Fruit fly (Drosophila melanogaster) S2 (cell line): ENCODE measurements around the gene wor.

ENCODE experiments used
- CG8478 ChIP-seq: fragments of >200 bp; optimal IDR thresholded peaks from 2 replicates; lab custom pipeline; 2018
- CTCF ChIP-seq, 2 experiments: fragments of >200 bp; optimal IDR thresholded peaks; 2 replicates each; lab custom pipeline; 2018

Gene wor

DNA sequence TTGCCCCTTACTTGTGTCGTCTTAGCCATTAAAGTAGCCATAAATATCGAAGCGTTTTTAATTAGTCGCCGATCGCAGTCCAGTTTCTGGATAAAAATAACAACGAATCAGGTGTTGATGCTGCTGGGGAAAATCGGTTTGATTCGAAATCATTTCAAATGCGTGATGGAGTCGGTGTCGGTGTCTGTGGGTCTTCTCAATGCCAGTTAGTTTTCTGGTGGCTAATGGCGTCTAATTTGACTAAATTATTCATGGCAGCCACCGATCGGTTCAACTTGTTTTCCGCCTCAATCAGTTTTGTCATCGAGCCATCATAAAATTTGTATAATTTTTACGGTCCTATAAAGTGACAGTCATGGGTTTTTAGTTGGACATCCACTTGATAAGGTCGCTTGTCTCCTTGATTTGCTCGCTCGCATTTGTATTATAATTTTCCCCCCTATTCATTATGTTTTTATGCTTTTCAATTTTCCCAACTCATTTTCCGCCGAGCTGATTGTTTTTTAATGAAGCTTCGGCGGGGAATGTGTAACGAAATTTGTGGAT, 25.0 kb downstream of the wor start:
- no peak for TF ChIP-seq CTCF (optimal IDR thresholded peaks at IDR 0.05; lab: Kevin White, UChicago)
- TF ChIP-seq CG8478 (lab: Kevin White, UChicago) = no peak

dm6 chr2L:15396796-15397195, 28.6 kb downstream of the wor start:
- TF ChIP-seq CG8478 (lab: Kevin White, UChicago) (no peak), CTCF (optimal IDR thresholded peaks at IDR 0.05; lab: Kevin White, UChicago) (no peak)

- TF ChIP-seq CG8478 (lab: Kevin White, UChicago) (no peak), CTCF (optimal IDR thresholded peaks at IDR 0.05; lab: Kevin White, UChicago) (no peak)
Observed at dm6 chr2L:15392371-15392770, 33.0 kb downstream of the wor start.

- TF ChIP-seq CG8478 (lab: Kevin White, UChicago) (no peak), CTCF (optimal IDR thresholded peaks at IDR 0.05; lab: Kevin White, UChicago) (no peak)
Observed at dm6 chr2L:15390421-15390820, 35.0 kb downstream of the wor start.

- no peak for TF ChIP-seq CTCF (optimal IDR thresholded peaks at IDR 0.05; lab: Kevin White, UChicago)
- TF ChIP-seq CG8478 (lab: Kevin White, UChicago) = no peak
Observed at dm6 chr2L:15388980-15389379, 36.4 kb downstream of the wor start.

DNA sequence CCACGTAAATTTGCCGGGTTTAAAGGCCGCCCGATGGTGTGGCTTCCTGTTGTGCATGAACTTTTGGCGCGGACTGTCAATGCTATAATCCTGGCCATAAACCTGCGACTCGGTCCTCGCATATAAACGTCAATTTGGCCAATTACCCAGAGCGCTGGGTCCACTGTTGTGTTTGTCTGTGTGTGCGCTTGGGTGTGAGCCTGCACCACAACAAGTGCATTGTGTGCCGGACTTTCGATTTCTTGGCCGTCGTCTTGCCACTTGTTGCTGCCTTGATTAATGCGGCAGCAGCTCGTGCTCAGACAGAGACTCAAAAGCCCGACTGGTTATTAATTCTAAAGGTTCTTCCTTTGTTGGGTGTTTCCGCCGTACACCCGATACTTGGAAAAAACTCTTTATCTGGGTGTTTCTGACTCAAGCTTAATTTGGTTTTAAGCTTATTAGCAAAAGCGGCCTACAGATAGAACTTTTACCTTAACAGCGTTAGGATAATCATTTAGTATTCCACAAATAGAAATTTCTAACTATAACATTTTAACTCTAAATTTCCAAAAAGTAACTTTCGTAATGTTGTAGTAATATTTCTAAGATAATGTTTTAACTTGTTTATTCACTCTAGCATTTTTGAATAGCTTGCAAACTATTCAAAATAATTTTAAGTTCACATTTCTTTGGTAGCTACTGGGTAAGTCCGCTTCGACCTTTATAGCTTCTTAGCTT, 37.3 kb downstream of the wor start:
- TF ChIP-seq CTCF (optimal IDR thresholded peaks at IDR 0.05; lab: Kevin White, UChicago) (no peak), CG8478 (lab: Kevin White, UChicago) (no peak)

- no peak for TF ChIP-seq CG8478 (lab: Kevin White, UChicago)
- no peak for TF ChIP-seq CTCF (optimal IDR thresholded peaks at IDR 0.05; lab: Kevin White, UChicago)
Observed at dm6 chr2L:15386749-15387148, 38.6 kb downstream of the wor start.

DNA sequence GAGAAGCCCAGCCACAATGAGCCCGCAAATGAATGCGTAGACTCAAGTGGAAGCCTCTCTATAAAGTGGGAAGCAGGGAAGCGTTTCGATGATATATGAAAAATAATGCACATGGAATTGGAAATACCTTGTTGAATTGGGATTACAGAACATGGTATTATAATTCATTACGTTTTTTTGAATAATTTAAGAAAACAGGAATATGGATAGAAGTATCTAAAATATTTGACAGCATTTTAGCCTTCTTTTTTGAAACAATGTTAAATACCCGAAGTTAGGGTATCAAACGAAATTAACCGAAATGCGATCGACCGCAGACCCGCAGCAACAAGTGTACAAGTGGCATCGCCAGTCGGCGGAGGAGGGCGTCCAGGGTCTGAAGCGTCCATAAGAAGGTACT, 39.3 kb downstream of the wor start:
- TF ChIP-seq CG8478 (lab: Kevin White, UChicago) = no peak
- no peak for TF ChIP-seq CTCF (optimal IDR thresholded peaks at IDR 0.05; lab: Kevin White, UChicago)

DNA sequence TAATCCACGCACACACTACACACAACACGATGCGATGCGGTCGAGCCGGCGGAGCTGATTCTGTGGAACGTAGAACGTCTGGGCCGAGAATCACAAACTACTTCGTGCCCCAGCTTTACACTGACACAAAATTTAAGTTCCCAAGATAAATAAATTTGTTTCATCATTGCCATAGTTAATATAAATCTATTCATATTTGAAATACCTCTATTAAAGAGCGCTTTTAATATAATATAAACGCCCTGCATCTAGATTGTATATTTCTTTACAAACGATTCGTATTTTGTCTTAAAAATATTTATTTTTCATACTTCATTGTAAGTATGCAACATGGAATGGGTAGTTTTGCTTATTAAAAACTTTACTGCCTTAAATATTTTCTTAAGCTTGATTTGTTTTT, 40.0 kb downstream of the wor start:
- TF ChIP-seq CG8478 (lab: Kevin White, UChicago) (no peak), CTCF (optimal IDR thresholded peaks at IDR 0.05; lab: Kevin White, UChicago) (no peak)

DNA sequence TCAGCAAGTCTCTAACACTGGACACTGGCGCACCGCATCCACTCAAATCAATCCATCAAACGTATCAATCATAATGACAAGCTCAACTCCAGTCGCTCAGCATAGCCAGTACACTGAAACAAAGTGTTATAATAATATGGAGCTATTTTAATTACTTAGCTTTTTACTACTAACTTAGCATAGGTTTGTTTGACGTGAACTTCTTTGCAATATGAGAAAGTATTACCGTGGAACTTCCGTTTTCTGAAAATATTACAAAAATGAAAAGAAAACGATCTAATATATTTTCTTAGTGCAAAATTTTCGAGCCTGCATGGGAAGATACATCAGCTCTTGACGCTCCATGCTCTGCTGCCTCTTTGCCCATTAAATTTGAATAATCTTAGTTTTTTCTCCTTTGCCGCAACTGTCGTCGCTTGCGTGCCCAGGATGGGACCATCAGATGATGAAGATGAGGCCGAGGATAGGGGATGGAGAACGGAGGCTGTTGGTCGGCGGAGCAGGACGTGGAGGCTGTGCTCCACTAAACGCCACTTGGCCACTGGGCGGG, 42.3 kb downstream of the wor start:
- TF ChIP-seq CTCF (optimal IDR thresholded peaks at IDR 0.05; lab: Kevin White, UChicago) (no peak), CG8478 (lab: Kevin White, UChicago) (no peak)
